Worm (Caenorhabditis elegans): ENCODE results near the gene sups-1.

The sups-1 gene

ce11 chrX:5994004-5994403, 9.9 kb upstream of the sups-1 start:
- no peak for TF ChIP-seq unc-62 (GFP tag; optimal IDR thresholded peaks at IDR 0.05)

- no peak for TF ChIP-seq unc-62 (GFP tag; optimal IDR thresholded peaks at IDR 0.05)
These were observed 8.2 kb upstream of the sups-1 start, which contains the start of gene inx-3 for ce11 chrX:5995613-5996206. inx-3 (plus strand) TSS chrX:5996156.

- no peak for TF ChIP-seq unc-62 (GFP tag; optimal IDR thresholded peaks at IDR 0.05)
These were observed 4.8 kb upstream of the sups-1 start, which contains the start of gene F22F4.9 for ce11 chrX:5999103-5999554. F22F4.9 (minus strand) TSS chrX:5999504.

ce11 chrX:6001432-6001831, 2.5 kb upstream of the sups-1 start, which contains the start of gene F22F4.4:
F22F4.4 (minus strand) TSS chrX:6001532.
- no peak for TF ChIP-seq unc-62 (GFP tag; optimal IDR thresholded peaks at IDR 0.05)

ce11 chrX:6002479-6002878, 1.5 kb upstream of the sups-1 start:
- TF ChIP-seq unc-62 (GFP tag; optimal IDR thresholded peaks at IDR 0.05), result no peak

ce11 chrX:6004315-6004714, 362 bp downstream of the sups-1 start:
- TF ChIP-seq unc-62 (GFP tag; optimal IDR thresholded peaks at IDR 0.05), result no peak

- TF ChIP-seq unc-62 (GFP tag; optimal IDR thresholded peaks at IDR 0.05), result no peak
These were observed 6.6 kb downstream of the sups-1 start, which contains the start of gene C09B8.3 for ce11 chrX:6010573-6010972. C09B8.3 (minus strand) TSS chrX:6010673.

- TF ChIP-seq unc-62 (GFP tag; optimal IDR thresholded peaks at IDR 0.05), result no peak
These were observed 11.1 kb downstream of the sups-1 start, which contains the start of gene C09B8.8 for ce11 chrX:6015096-6015495. C09B8.8 (plus strand) TSS chrX:6015492.

ce11 chrX:6019886-6020469, 16.0 kb downstream of the sups-1 start, which contains the start of gene C09B8.4:
C09B8.4 (minus strand) TSS chrX:6019936.
- no peak for TF ChIP-seq unc-62 (GFP tag; optimal IDR thresholded peaks at IDR 0.05)

- TF ChIP-seq unc-62 (GFP tag; optimal IDR thresholded peaks at IDR 0.05), result no peak
These were observed 16.8 kb downstream of the sups-1 start for ce11 chrX:6020782-6021181.

- no peak for TF ChIP-seq unc-62 (GFP tag; optimal IDR thresholded peaks at IDR 0.05)
These were observed 18.5 kb downstream of the sups-1 start, which contains the start of gene lelo-3 for ce11 chrX:6022469-6022868. lelo-3 (minus strand) TSS chrX:6022569.

- TF ChIP-seq unc-62 (GFP tag; optimal IDR thresholded peaks at IDR 0.05), result no peak
These were observed 21.0 kb downstream of the sups-1 start for ce11 chrX:6024977-6025376.

ce11 chrX:6026732-6027528, 23.0 kb downstream of the sups-1 start:
- no peak for TF ChIP-seq unc-62 (GFP tag; optimal IDR thresholded peaks at IDR 0.05)

ce11 chrX:6029075-6029474, 25.1 kb downstream of the sups-1 start:
- TF ChIP-seq unc-62 (GFP tag; optimal IDR thresholded peaks at IDR 0.05), result no peak

- TF ChIP-seq unc-62 (GFP tag; optimal IDR thresholded peaks at IDR 0.05), result no peak
These were observed 27.2 kb downstream of the sups-1 start, which contains the start of gene ipp-5 for ce11 chrX:6031169-6031568. ipp-5 (plus strand) TSS chrX:6031469.

- TF ChIP-seq unc-62 (GFP tag; optimal IDR thresholded peaks at IDR 0.05), result no peak
These were observed 35.6 kb downstream of the sups-1 start, which contains the start of gene hsp-25 for ce11 chrX:6039544-6039943. hsp-25 (minus strand) TSS chrX:6039644.

All from whole organism, dauer.